Worm (Caenorhabditis elegans): Measurements from ENCODE around the gene hip-1.

Gene hip-1

ce11 chrIII:13621012-13621411, 1.3 kb downstream of the hip-1 start:
- TF ChIP-seq zag-1 (tag; optimal IDR thresholded peaks at IDR 0.05) (no peak), nhr-25 (tag; optimal IDR thresholded peaks at IDR 0.05) (no peak), unc-39 (tag; optimal IDR thresholded peaks at IDR 0.05) (no peak), unc-55 (GFP tag; optimal IDR thresholded peaks at IDR 0.05) (no peak), egl-27 (tag; optimal IDR thresholded peaks at IDR 0.05) (no peak), lin-39 (tag; optimal IDR thresholded peaks at IDR 0.05) (no peak), unc-62 (GFP tag; optimal IDR thresholded peaks at IDR 0.05) (no peak), ztf-11 (tag; optimal IDR thresholded peaks at IDR 0.05) (no peak), sem-4 (tag; optimal IDR thresholded peaks at IDR 0.05) (no peak), F13H6.1 (tag; optimal IDR thresholded peaks at IDR 0.05) (no peak), snpc-4 (tag; optimal IDR thresholded peaks at IDR 0.05) (no peak), sma-9 (GFP tag; optimal IDR thresholded peaks at IDR 0.05) (no peak), sma-9 (tag; optimal IDR thresholded peaks at IDR 0.05) (no peak), fos-1 (tag; optimal IDR thresholded peaks at IDR 0.05) (no peak), nhr-21 (tag; optimal IDR thresholded peaks at IDR 0.05) (no peak)

DNA sequence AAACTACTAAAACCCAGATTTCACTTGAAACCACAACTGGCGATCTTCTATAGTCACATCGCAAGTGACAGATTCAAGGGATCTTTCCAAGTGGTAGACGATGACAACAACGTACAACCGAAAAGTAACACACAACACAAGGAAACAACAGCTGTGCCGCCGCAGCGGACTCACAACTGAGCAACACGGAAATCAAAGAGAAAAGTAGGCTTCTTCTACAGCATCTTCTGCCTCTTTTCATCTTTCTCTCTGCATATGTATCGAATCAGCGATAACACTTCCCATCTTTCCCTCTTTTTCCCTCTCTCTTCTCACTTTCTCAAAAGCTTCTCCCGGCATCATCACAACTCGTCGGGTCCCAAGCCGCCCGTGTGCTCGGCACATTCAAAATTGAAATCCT, 5.5 kb downstream of the hip-1 start, which contains the start of gene T12D8.9:
Gene T12D8.9 (plus strand): TSS at position 312 of the 400 bp plus-strand sequence.
- TF ChIP-seq F13H6.1 (tag; optimal IDR thresholded peaks at IDR 0.05) (peak; percentile 67), nhr-6 (tag; optimal IDR thresholded peaks at IDR 0.05) (no peak), ztf-1 (GFP tag; conservative IDR thresholded peaks at IDR 0.05) (no peak), blmp-1 (tag; optimal IDR thresholded peaks at IDR 0.05; ENCODE audit: insufficient read depth) (no peak), ztf-4 (tag; optimal IDR thresholded peaks at IDR 0.05) (no peak), lsy-2 (tag; optimal IDR thresholded peaks at IDR 0.05) (peak in 1 of 2 experiments; percentile 3), sma-9 (GFP tag; optimal IDR thresholded peaks at IDR 0.05) (peak; percentile 43), sma-9 (tag; optimal IDR thresholded peaks at IDR 0.05) (no peak), C34F6.9 (tag; optimal IDR thresholded peaks at IDR 0.05) (no peak), R02D3.7 (tag; optimal IDR thresholded peaks at IDR 0.05) (no peak), nhr-21 (tag; optimal IDR thresholded peaks at IDR 0.05) (no peak), nhr-129 (tag; optimal IDR thresholded peaks at IDR 0.05) (peak; percentile 67), alr-1 (tag; optimal IDR thresholded peaks at IDR 0.05) (no peak), Y55F3AM.14 (GFP tag; optimal IDR thresholded peaks at IDR 0.05) (no peak), nhr-77 (tag; optimal IDR thresholded peaks at IDR 0.05) (no peak), fos-1 (tag; optimal IDR thresholded peaks at IDR 0.05) (no peak), nhr-12 (tag; optimal IDR thresholded peaks at IDR 0.05) (no peak), elt-1 (tag; optimal IDR thresholded peaks at IDR 0.05) (no peak), ZK546.5 (tag; optimal IDR thresholded peaks at IDR 0.05) (no peak)

DNA sequence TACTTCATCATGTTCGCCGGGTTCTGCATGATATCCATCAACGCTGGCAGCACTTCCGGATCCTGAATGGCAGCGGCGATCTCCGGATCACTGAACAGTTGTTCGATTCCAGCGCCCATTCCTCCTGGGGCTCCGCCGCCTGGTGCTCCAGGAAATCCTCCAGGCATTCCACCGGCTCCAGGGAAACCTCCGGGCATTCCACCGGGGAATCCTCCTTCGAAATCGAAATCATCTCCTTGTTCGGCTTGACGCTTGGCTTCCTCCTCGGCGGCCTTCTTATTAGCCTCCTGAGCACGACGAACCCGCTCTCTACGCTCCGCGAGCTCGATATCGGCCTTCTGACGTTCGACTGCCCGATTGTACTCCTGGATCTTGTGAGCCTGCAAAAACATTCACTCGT, 6.8 kb downstream of the hip-1 start:
- TF ChIP-seq sma-3 (GFP tag; optimal IDR thresholded peaks at IDR 0.05) = no peak
- no peak for TF ChIP-seq nhr-11 (tag; optimal IDR thresholded peaks at IDR 0.05)
- no peak for TF ChIP-seq ceh-82 (tag; optimal IDR thresholded peaks at IDR 0.05)
- no peak for TF ChIP-seq nhr-12 (tag; optimal IDR thresholded peaks at IDR 0.05)
- no peak for TF ChIP-seq dmd-4 (tag; optimal IDR thresholded peaks at IDR 0.05)
- no peak for TF ChIP-seq snpc-4 (tag; optimal IDR thresholded peaks at IDR 0.05)

DNA sequence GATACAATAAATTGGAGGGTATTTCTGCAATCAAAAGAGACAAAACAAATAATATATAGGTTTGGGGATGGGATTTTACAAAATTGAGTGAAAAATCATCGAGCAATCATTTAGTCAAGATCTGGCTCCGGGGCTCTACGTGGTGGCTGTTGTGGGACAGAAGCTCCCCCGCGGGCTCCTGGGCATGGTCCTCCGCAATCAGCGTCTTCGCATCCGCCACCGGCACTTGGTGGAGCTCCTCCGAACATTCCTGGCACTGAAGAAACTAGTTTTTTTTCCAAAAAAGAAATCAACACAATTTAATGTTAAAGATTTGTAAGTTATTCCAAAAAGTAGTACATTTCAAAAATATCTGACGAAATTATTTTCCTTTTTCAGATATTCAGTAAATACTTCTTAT, 7.5 kb downstream of the hip-1 start:
- no peak for TF ChIP-seq nhr-23 (tag; optimal IDR thresholded peaks at IDR 0.05)
- no peak for TF ChIP-seq mdl-1 (tag; optimal IDR thresholded peaks at IDR 0.05)
- no peak for TF ChIP-seq snpc-4 (tag; optimal IDR thresholded peaks at IDR 0.05)
- TF ChIP-seq blmp-1 (tag; optimal IDR thresholded peaks at IDR 0.05; ENCODE audit: insufficient read depth) = no peak
- TF ChIP-seq nhr-77 (tag; optimal IDR thresholded peaks at IDR 0.05) = no peak
- TF ChIP-seq lsy-2 (tag; optimal IDR thresholded peaks at IDR 0.05) = no peak
- TF ChIP-seq mab-5 (tag; optimal IDR thresholded peaks at IDR 0.05) = no peak
- no peak for TF ChIP-seq sma-3 (GFP tag; optimal IDR thresholded peaks at IDR 0.05)
- no peak for TF ChIP-seq unc-62 (GFP tag; optimal IDR thresholded peaks at IDR 0.05)
- TF ChIP-seq C34F6.9 (tag; optimal IDR thresholded peaks at IDR 0.05) = no peak
- no peak for TF ChIP-seq crh-2 (tag; optimal IDR thresholded peaks at IDR 0.05)
- no peak for TF ChIP-seq elt-1 (tag; optimal IDR thresholded peaks at IDR 0.05)
- no peak for TF ChIP-seq nhr-11 (tag; optimal IDR thresholded peaks at IDR 0.05)
- TF ChIP-seq ama-1 (optimal IDR thresholded peaks at IDR 0.05) = no peak
